Worm (Caenorhabditis elegans) whole organism, L1 larva: ENCODE measurements around the gene nep-13.

Experiments
- lin-35 ChIP-seq, 2 experiments: fragments of 150-350 bp; optimal IDR thresholded peaks; 2 replicates each; lab custom pipeline; 2014; ENCODE audit warnings: missing biosample characterization in 2 of 2, missing genetic modification characterization in 2 of 2, missing genetic modification reagents in 2 of 2
- nhr-11 ChIP-seq: fragments of 150-350 bp; optimal IDR thresholded peaks from 2 replicates; lab custom pipeline; 2014; ENCODE audit warnings: missing biosample characterization, missing genetic modification characterization
- nhr-76 ChIP-seq: sonication (generic microtip); optimal IDR thresholded peaks from 2 replicates; lab custom pipeline; 2017; ENCODE audit warnings: missing biosample characterization, missing genetic modification characterization
- snpc-4 ChIP-seq: fragments of 150-350 bp; optimal IDR thresholded peaks from 2 replicates; lab custom pipeline; 2014; ENCODE audit warnings: missing biosample characterization, missing genetic modification characterization
- unc-86 ChIP-seq: sonication (generic microtip); optimal IDR thresholded peaks from 2 replicates; lab custom pipeline; 2016; ENCODE audit warnings: missing genetic modification characterization, missing compliant biosample characterization

- TF ChIP-seq nhr-11 (tag; lab: Kevin White, UChicago) (no peak), lin-35 (GFP tag; optimal IDR thresholded peaks at IDR 0.05; lab: Kevin White, UChicago) (no peak), unc-86 (tag; lab: Kevin White, UChicago) (no peak), snpc-4 (tag; lab: Kevin White, UChicago) (no peak), nhr-76 (no peak)
These were observed 37.7 kb upstream of the nep-13 start for ce11 chrII:3244758-3245157.
